Worm (Caenorhabditis elegans) whole organism, young adult: ENCODE data around the gene C23H3.5.
A peak's percentile ranks its signal among the peaks of the same experiment; 100 is the strongest.

ENCODE experiments used
- B0261.1 ChIP-seq: sonication (generic microtip); optimal IDR thresholded peaks from 2 replicates; lab custom pipeline; 2016; ENCODE audit warnings: mild to moderate bottlenecking, missing genetic modification characterization, moderate library complexity, missing compliant biosample characterization
- C17E4.6 ChIP-seq: fragments of 200-800 bp; sonication (Bioruptor generic); IDR thresholded peaks from 2 replicates; pipeline ENCODE4 v1.3.6; 2022; ENCODE audit warnings: missing genetic modification reagents, missing genetic modification characterization, missing compliant biosample characterization
- D2030.7 ChIP-seq: fragments of 200-800 bp; sonication (Bioruptor generic); IDR thresholded peaks from 2 replicates; pipeline ENCODE4 v1.3.6; 2022; ENCODE audit warnings: missing genetic modification reagents, missing genetic modification characterization, missing compliant biosample characterization
- F49E8.2 ChIP-seq: sonication (generic microtip); optimal IDR thresholded peaks from 3 replicates; lab custom pipeline; 2017; ENCODE audit warnings: missing genetic modification characterization, mild to moderate bottlenecking, missing compliant biosample characterization, antibody characterized with exemption, moderate library complexity; ENCODE audit not compliant: insufficient read depth
- F55B11.4 ChIP-seq: sonication (generic microtip); optimal IDR thresholded peaks from 2 replicates; lab custom pipeline; 2016; ENCODE audit warnings: missing compliant biosample characterization, missing genetic modification characterization, borderline replicate concordance; ENCODE audit not compliant: insufficient read depth
- F57C9.4 ChIP-seq: sonication (generic microtip); optimal IDR thresholded peaks from 2 replicates; lab custom pipeline; 2017; ENCODE audit warnings: mild to moderate bottlenecking, missing genetic modification characterization, missing compliant biosample characterization
- T26A5.8 ChIP-seq: sonication (generic microtip); optimal IDR thresholded peaks from 2 replicates; lab custom pipeline; 2016; ENCODE audit warnings: missing genetic modification characterization, missing compliant biosample characterization
- Y53F4B.3 ChIP-seq: fragments of 200-800 bp; sonication (Bioruptor generic); IDR thresholded peaks from 2 replicates; pipeline ENCODE4 v1.3.6; 2022; ENCODE audit warnings: missing genetic modification reagents, missing genetic modification characterization, missing compliant biosample characterization
- Y67H2A.10 ChIP-seq: fragments of 200-800 bp; sonication (Bioruptor generic); conservative IDR thresholded peaks from 2 replicates; pipeline ENCODE4 v1.3.6; 2022; ENCODE audit warnings: missing genetic modification reagents, missing genetic modification characterization, missing compliant biosample characterization
- Y79H2A.3 ChIP-seq: fragments of 200-800 bp; sonication (Bioruptor generic); conservative IDR thresholded peaks from 2 replicates; pipeline ENCODE4 v1.3.6; 2022; ENCODE audit warnings: missing genetic modification reagents, missing genetic modification characterization, missing compliant biosample characterization
- aptf-3 ChIP-seq: fragments of 200-800 bp; sonication (Bioruptor generic); IDR thresholded peaks from 2 replicates; pipeline ENCODE4 v1.3.6; 2022; ENCODE audit warnings: missing genetic modification characterization, missing compliant biosample characterization
- atf-7 ChIP-seq: sonication (generic microtip); optimal IDR thresholded peaks from 2 replicates; lab custom pipeline; 2017; ENCODE audit warnings: mild to moderate bottlenecking, missing genetic modification characterization, missing compliant biosample characterization
- attf-3 ChIP-seq: fragments of 200-800 bp; sonication (Bioruptor generic); conservative IDR thresholded peaks from 2 replicates; pipeline ENCODE4 v1.3.6; 2022; ENCODE audit warnings: missing genetic modification reagents, missing genetic modification characterization, missing compliant biosample characterization
- cebp-1 ChIP-seq, 2 experiments: fragments of 200-800 bp in 1 of 2; sonication (Bioruptor generic) in 1 of 2; sonication (generic microtip) in 1 of 2; IDR thresholded peaks in 1 of 2; optimal IDR thresholded peaks in 1 of 2; 2 replicates each; pipeline versions ENCODE4 v1.3.6 to Lab custom; 2017 to 2022; ENCODE audit warnings: missing compliant biosample characterization in 2 of 2, missing genetic modification characterization in 2 of 2, mild to moderate bottlenecking in 1 of 2, missing genetic modification reagents in 1 of 2, moderate library complexity in 1 of 2
- ceh-27 ChIP-seq: fragments of 200-800 bp; sonication (Bioruptor generic); optimal IDR thresholded peaks from 2 replicates; lab custom pipeline; 2018; ENCODE audit warnings: mild to moderate bottlenecking, missing genetic modification characterization, moderate library complexity, missing compliant biosample characterization
- ceh-40 ChIP-seq: fragments of 200-800 bp; sonication (Bioruptor generic); IDR thresholded peaks from 2 replicates; pipeline ENCODE4 v1.3.6; 2022; ENCODE audit warnings: missing genetic modification characterization, missing compliant biosample characterization
- ceh-58 ChIP-seq: fragments of 200-800 bp; sonication (Bioruptor generic); IDR thresholded peaks from 2 replicates; pipeline ENCODE4 v1.3.6; 2022; ENCODE audit warnings: missing genetic modification characterization, missing compliant biosample characterization
- ceh-79 ChIP-seq: sonication (generic microtip); optimal IDR thresholded peaks from 2 replicates; lab custom pipeline; 2017; ENCODE audit warnings: mild to moderate bottlenecking, missing genetic modification characterization, missing compliant biosample characterization
- ceh-91 ChIP-seq: fragments of 200-800 bp; sonication (Bioruptor generic); IDR thresholded peaks from 2 replicates; pipeline ENCODE4 v1.3.6; 2022; ENCODE audit warnings: missing genetic modification reagents, missing genetic modification characterization, missing compliant biosample characterization
- chd-7 ChIP-seq: sonication (generic microtip); optimal IDR thresholded peaks from 2 replicates; lab custom pipeline; 2016; ENCODE audit warnings: mild to moderate bottlenecking, missing genetic modification characterization, moderate library complexity, missing compliant biosample characterization
- die-1 ChIP-seq: sonication (generic microtip); optimal IDR thresholded peaks from 2 replicates; lab custom pipeline; 2016; ENCODE audit warnings: missing genotype, mild to moderate bottlenecking, missing genetic modification characterization, missing compliant biosample characterization
- dox-1 ChIP-seq: fragments of 200-800 bp; sonication (Bioruptor generic); IDR thresholded peaks from 2 replicates; pipeline ENCODE4 v1.3.6; 2022; ENCODE audit warnings: missing genetic modification reagents, missing genetic modification characterization, missing compliant biosample characterization
- egl-44 ChIP-seq: fragments of 200-800 bp; sonication (Bioruptor generic); IDR thresholded peaks from 2 replicates; pipeline ENCODE4 v1.3.6; 2022; ENCODE audit warnings: missing genetic modification reagents, missing genetic modification characterization, missing compliant biosample characterization
- egrh-3 ChIP-seq: fragments of 200-800 bp; sonication (Bioruptor generic); IDR thresholded peaks from 2 replicates; pipeline ENCODE4 v1.3.6; 2022; ENCODE audit warnings: missing genetic modification reagents, missing genetic modification characterization, missing compliant biosample characterization
- ekl-4 ChIP-seq: fragments of 200-800 bp; sonication (Bioruptor generic); IDR thresholded peaks from 2 replicates; pipeline ENCODE4 v1.3.6; 2022; ENCODE audit warnings: missing genetic modification reagents, missing genetic modification characterization, missing compliant biosample characterization
- ets-4 ChIP-seq: fragments of 200-800 bp; sonication (Bioruptor generic); optimal IDR thresholded peaks from 2 replicates; lab custom pipeline; 2018; ENCODE audit warnings: mild to moderate bottlenecking, missing genetic modification characterization, missing compliant biosample characterization
- gei-17 ChIP-seq: fragments of 200-800 bp; sonication (Bioruptor generic); optimal IDR thresholded peaks from 2 replicates; lab custom pipeline; 2018; ENCODE audit warnings: mild to moderate bottlenecking, missing genetic modification characterization, missing compliant biosample characterization
- hlh-26 ChIP-seq: fragments of 200-800 bp; sonication (Bioruptor generic); conservative IDR thresholded peaks from 2 replicates; pipeline ENCODE4 v1.3.6; 2022; ENCODE audit warnings: missing genetic modification reagents, missing genetic modification characterization, missing compliant biosample characterization
- hmg-20 ChIP-seq: fragments of 200-800 bp; sonication (Bioruptor generic); IDR thresholded peaks from 2 replicates; pipeline ENCODE4 v1.3.6; 2022; ENCODE audit warnings: missing genetic modification reagents, missing genetic modification characterization, missing compliant biosample characterization
- let-607 ChIP-seq, 2 experiments: fragments of 200-800 bp in 1 of 2; sonication (Bioruptor generic) in 1 of 2; sonication (generic microtip) in 1 of 2; optimal IDR thresholded peaks; 2 replicates each; lab custom pipeline; 2016 to 2018; ENCODE audit warnings: mild to moderate bottlenecking in 2 of 2, missing compliant biosample characterization in 2 of 2, missing genetic modification characterization in 2 of 2, moderate library complexity in 2 of 2, missing genotype in 1 of 2
- lin-40 ChIP-seq: sonication (generic microtip); optimal IDR thresholded peaks from 2 replicates; lab custom pipeline; 2016; ENCODE audit warnings: missing genetic modification characterization, mild to moderate bottlenecking, missing compliant biosample characterization, missing genotype, missing genetic modification reagents
- madf-10 ChIP-seq: sonication (generic microtip); optimal IDR thresholded peaks from 2 replicates; lab custom pipeline; 2016; ENCODE audit warnings: mild to moderate bottlenecking, missing genetic modification characterization, missing compliant biosample characterization
- madf-8 ChIP-seq: fragments of 200-800 bp; sonication (Bioruptor generic); conservative IDR thresholded peaks from 2 replicates; pipeline ENCODE4 v1.3.6; 2022; ENCODE audit warnings: missing genetic modification reagents, missing genetic modification characterization, missing compliant biosample characterization
- nfyb-1 ChIP-seq: fragments of 200-800 bp; sonication (Bioruptor generic); IDR thresholded peaks from 2 replicates; pipeline ENCODE4 v1.3.6; 2022; ENCODE audit warnings: missing genetic modification reagents, missing genetic modification characterization, missing compliant biosample characterization
- nhr-80 ChIP-seq: sonication (generic microtip); optimal IDR thresholded peaks from 2 replicates; lab custom pipeline; 2016; ENCODE audit warnings: missing genetic modification characterization, missing compliant biosample characterization
- repo-1 ChIP-seq: sonication (generic microtip); optimal IDR thresholded peaks from 2 replicates; lab custom pipeline; 2017; ENCODE audit warnings: mild to moderate bottlenecking, missing genetic modification characterization, missing compliant biosample characterization
- sea-2 ChIP-seq: fragments of 200-800 bp; sonication (Bioruptor generic); IDR thresholded peaks from 2 replicates; pipeline ENCODE4 v1.3.6; 2022; ENCODE audit warnings: missing genetic modification characterization, missing compliant biosample characterization
- unc-130 ChIP-seq: sonication (generic microtip); optimal IDR thresholded peaks from 2 replicates; lab custom pipeline; 2016; ENCODE audit warnings: missing genetic modification reagents, missing genetic modification characterization, missing compliant biosample characterization
- xnd-1 ChIP-seq: sonication (generic microtip); optimal IDR thresholded peaks from 2 replicates; lab custom pipeline; 2016; ENCODE audit warnings: missing genotype, missing genetic modification reagents, missing genetic modification characterization, missing compliant biosample characterization
- ztf-18 ChIP-seq: sonication (generic microtip); optimal IDR thresholded peaks from 2 replicates; lab custom pipeline; 2016; ENCODE audit warnings: missing genotype, mild to moderate bottlenecking, missing genetic modification characterization, missing compliant biosample characterization
- ztf-25 ChIP-seq: fragments of 200-800 bp; sonication (Bioruptor generic); IDR thresholded peaks from 2 replicates; pipeline ENCODE4 v1.3.6; 2022; ENCODE audit warnings: missing genetic modification reagents, missing genetic modification characterization, missing compliant biosample characterization
- ztf-26 ChIP-seq: sonication (generic microtip); optimal IDR thresholded peaks from 2 replicates; lab custom pipeline; 2017; ENCODE audit warnings: missing genetic modification characterization, missing compliant biosample characterization
- ztf-28 ChIP-seq: fragments of 200-800 bp; sonication (Bioruptor generic); IDR thresholded peaks from 2 replicates; pipeline ENCODE4 v1.3.6; 2022; ENCODE audit warnings: missing genetic modification reagents, missing genetic modification characterization, missing compliant biosample characterization

C23H3.5 gene

DNA sequence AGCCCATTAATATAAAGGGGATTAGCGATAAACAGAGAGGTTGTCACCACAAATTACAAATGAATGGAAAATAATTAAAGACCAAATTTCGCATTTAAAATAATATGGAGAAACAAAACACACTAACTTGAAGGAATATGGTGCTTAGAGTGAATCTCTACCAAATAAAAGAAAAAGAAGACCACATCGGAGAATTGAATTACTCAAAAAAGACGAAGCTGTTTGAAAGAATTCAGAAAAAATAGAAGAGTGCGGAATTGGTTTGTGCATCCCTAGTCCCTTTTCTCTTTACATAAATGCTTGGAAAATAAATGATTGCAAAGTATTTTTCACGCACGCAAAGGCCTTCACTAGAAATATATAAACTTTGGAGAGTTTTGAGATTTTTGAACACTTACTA is 26.5 kb downstream of the C23H3.5 start:
- TF ChIP-seq ceh-91 (GFP tag; lab: Robert Waterston, UW) (no peak), atf-7 (tag; lab: Kevin White, UChicago) (no peak), ekl-4 (GFP tag; lab: Robert Waterston, UW) (no peak), Y53F4B.3 (GFP tag; lab: Robert Waterston, UW) (no peak), T26A5.8 (no peak), C17E4.6 (GFP tag; lab: Robert Waterston, UW) (no peak), die-1 (tag; lab: Kevin White, UChicago) (no peak), B0261.1 (no peak), ceh-58 (GFP tag; lab: Robert Waterston, UW) (no peak), Y67H2A.10 (no peak), F49E8.2 (tag; lab: Kevin White, UChicago) (no peak), ceh-40 (GFP tag; lab: Robert Waterston, UW) (no peak), lin-40 (tag; lab: Kevin White, UChicago) (no peak), unc-130 (no peak), xnd-1 (tag; lab: Kevin White, UChicago) (no peak), nhr-80 (tag; lab: Kevin White, UChicago) (no peak), D2030.7 (no peak), sea-2 (GFP tag; lab: Robert Waterston, UW) (no peak), hmg-20 (GFP tag; lab: Robert Waterston, UW) (no peak), madf-8 (no peak)

- no peak for TF ChIP-seq ztf-18 (tag; lab: Kevin White, UChicago)
- TF ChIP-seq aptf-3 = no peak
- TF ChIP-seq egl-44 = no peak
- no peak for TF ChIP-seq attf-3
- no peak for TF ChIP-seq hlh-26
- no peak for TF ChIP-seq xnd-1 (tag; lab: Kevin White, UChicago)
- no peak for TF ChIP-seq F57C9.4 (tag; lab: Kevin White, UChicago)
Observed at ce11 chrII:75831-76230, 28.5 kb downstream of the C23H3.5 start.

- TF ChIP-seq ztf-28 (no peak), ztf-26 (tag; lab: Kevin White, UChicago) (no peak), dox-1 (GFP tag; lab: Robert Waterston, UW) (0 out of 2 replicates have a peak, but pooled peaks have one; percentile 22), ztf-25 (no peak), C17E4.6 (GFP tag; lab: Robert Waterston, UW) (no peak), chd-7 (tag; lab: Kevin White, UChicago) (no peak), ceh-27 (GFP tag; lab: Kevin White, UChicago) (no peak), madf-10 (tag; lab: Kevin White, UChicago) (no peak), gei-17 (GFP tag; lab: Kevin White, UChicago) (no peak), F55B11.4 (tag; lab: Kevin White, UChicago) (no peak), nhr-80 (tag; lab: Kevin White, UChicago) (peak; percentile 82), attf-3 (no peak)
Observed at ce11 chrII:76662-77061, 29.3 kb downstream of the C23H3.5 start.

ce11 chrII:79166-79565 is 31.8 kb downstream of the C23H3.5 start, which contains the start of gene C23H3.9:
Gene C23H3.9, minus strand, starts transcription at chrII:79266.
- TF ChIP-seq cebp-1 (GFP tag; IDR thresholded peaks at IDR 0.05; lab: Robert Waterston, UW) = no peak
- TF ChIP-seq cebp-1 (tag; optimal IDR thresholded peaks at IDR 0.05; lab: Kevin White, UChicago) = no peak
- TF ChIP-seq nfyb-1 (GFP tag; lab: Robert Waterston, UW) = no peak
- no peak for TF ChIP-seq let-607 (tag; optimal IDR thresholded peaks at IDR 0.05; lab: Kevin White, UChicago)
- no peak for TF ChIP-seq ceh-79 (tag; lab: Kevin White, UChicago)
- TF ChIP-seq C17E4.6 (GFP tag; lab: Robert Waterston, UW) = no peak
- TF ChIP-seq nhr-80 (tag; lab: Kevin White, UChicago) = no peak
- TF ChIP-seq egrh-3 = no peak
- no peak for TF ChIP-seq ets-4
- TF ChIP-seq Y79H2A.3 (GFP tag; lab: Robert Waterston, UW) = no peak
- no peak for TF ChIP-seq repo-1 (tag; lab: Kevin White, UChicago)
